Worm (Caenorhabditis elegans) whole organism, L4 larva: ENCODE results near the gene gpa-12.

Source experiments
- nhr-48 ChIP-seq: sonication (generic microtip); optimal IDR thresholded peaks from 2 replicates; lab custom pipeline; 2016; ENCODE audit warnings: mild to moderate bottlenecking, missing genetic modification characterization, missing compliant biosample characterization
- nhr-6 ChIP-seq: fragments of 150-350 bp; optimal IDR thresholded peaks from 2 replicates; lab custom pipeline; 2014; ENCODE audit warnings: missing biosample characterization, missing genetic modification characterization
- set-16 ChIP-seq: fragments of 200-800 bp; sonication (Bioruptor generic); IDR thresholded peaks from 2 replicates; pipeline ENCODE4 v1.3.6; 2022; ENCODE audit warnings: missing genetic modification reagents, missing genetic modification characterization, missing compliant biosample characterization

- TF ChIP-seq nhr-48: no peak
- no peak for TF ChIP-seq nhr-6
- no peak for TF ChIP-seq set-16 (GFP tag; lab: Robert Waterston, UW)
Observed at ce11 chrX:9206731-9207130, 36.6 kb upstream of the gpa-12 start.
